Fruit fly (Drosophila melanogaster): ENCODE results near the gene CG17202.

dm6 chr3R:12405134-12405533, 17.4 kb upstream of the CG17202 start:
- no peak for TF ChIP-seq EcR (GFP tag; optimal IDR thresholded peaks at IDR 0.05)
- no peak for TF ChIP-seq fd96Ca (GFP tag; IDR thresholded peaks at IDR 0.05)
- no peak for TF ChIP-seq CG10348 (GFP tag; IDR thresholded peaks at IDR 0.05)
